1 fruit fly cellular context compared by ENCODE assay signal in genomic region chrX:14727580-14727979, dm6.
TF ChIP-seq lines count a peak whose summit lies in the region.

No protein-coding gene starts in this region.

TF ChIP-seq in whole organism, embryonic, 481 proteins besides CTCF, POLR2A, EP300 and RAD21 (continued from another document and continues in another):
- no peak for TF ChIP-seq Ravus (GFP tag; IDR thresholded peaks at IDR 0.05; lab: Robert Waterston, UW)
- no peak for TF ChIP-seq CG12155 (GFP tag; optimal IDR thresholded peaks at IDR 0.05; lab: Kevin White, UChicago)
- no peak for TF ChIP-seq CG14710 (tag; optimal IDR thresholded peaks at IDR 0.05; lab: Kevin White, UChicago)
- no peak for TF ChIP-seq inv (GFP tag; IDR thresholded peaks at IDR 0.05; lab: Robert Waterston, UW; ENCODE audit: partially characterized antibody)
- no peak for TF ChIP-seq abd-A (tag; optimal IDR thresholded peaks at IDR 0.05; lab: Kevin White, UChicago)
- peak; percentile 24 for TF ChIP-seq CG10147 (GFP tag; optimal IDR thresholded peaks at IDR 0.05; lab: Kevin White, UChicago)
- no peak for TF ChIP-seq CG8290 (GFP tag; optimal IDR thresholded peaks at IDR 0.05; lab: Kevin White, UChicago)
- peak in 1 of 2 experiments; percentile 1 for TF ChIP-seq CG8290 (tag; optimal IDR thresholded peaks at IDR 0.05; lab: Kevin White, UChicago)
- no peak for TF ChIP-seq tna (GFP tag; IDR thresholded peaks at IDR 0.05; lab: Robert Waterston, UW; ENCODE audit: partially characterized antibody)
- TF ChIP-seq onecut (GFP tag; IDR thresholded peaks at IDR 0.05; lab: Robert Waterston, UW): no peak
- TF ChIP-seq sqz (GFP tag; optimal IDR thresholded peaks at IDR 0.05; lab: Kevin White, UChicago): no peak
- peak; percentile 46; the same call in 2 of the 3 replicates for TF ChIP-seq tgo (GFP tag; IDR thresholded peaks at IDR 0.05; lab: Robert Waterston, UW)
- 0 out of 2 replicates have a peak, but pooled peaks have one; percentile 28 for TF ChIP-seq Ptx1 (GFP tag; IDR thresholded peaks at IDR 0.05; lab: Robert Waterston, UW)
- TF ChIP-seq Fer3 (tag; optimal IDR thresholded peaks at IDR 0.05; lab: Kevin White, UChicago): peak; percentile 29
- no peak for TF ChIP-seq fd64A (GFP tag; optimal IDR thresholded peaks at IDR 0.05; lab: Kevin White, UChicago)
- no peak for TF ChIP-seq kni (GFP tag; optimal IDR thresholded peaks at IDR 0.05; lab: Kevin White, UChicago)
- 0 out of 2 replicates have a peak, but pooled peaks have one; percentile 15 for TF ChIP-seq klu (GFP tag; IDR thresholded peaks at IDR 0.05; lab: Robert Waterston, UW)
- no peak for TF ChIP-seq croc (GFP tag; conservative IDR thresholded peaks at IDR 0.05; lab: Robert Waterston, UW)
- no peak for TF ChIP-seq CG2129 (GFP tag; IDR thresholded peaks at IDR 0.05; lab: Robert Waterston, UW; ENCODE audit: partially characterized antibody)
- peak; percentile 69 for TF ChIP-seq CG11504 (tag; optimal IDR thresholded peaks at IDR 0.05; lab: Kevin White, UChicago)
- no peak for TF ChIP-seq hb (GFP tag; IDR thresholded peaks at IDR 0.05; lab: Robert Waterston, UW; ENCODE audit: partially characterized antibody)
- no peak for TF ChIP-seq Dfd (GFP tag; optimal IDR thresholded peaks at IDR 0.05; lab: Kevin White, UChicago)
- no peak for TF ChIP-seq CG7745 (tag; optimal IDR thresholded peaks at IDR 0.05; lab: Kevin White, UChicago)
- TF ChIP-seq CG12219 (GFP tag; optimal IDR thresholded peaks at IDR 0.05; lab: Kevin White, UChicago): peak; percentile 23
- peak; percentile 26 for TF ChIP-seq bcd (GFP tag; optimal IDR thresholded peaks at IDR 0.05; lab: Kevin White, UChicago)
- TF ChIP-seq Atf3 (GFP tag; optimal IDR thresholded peaks at IDR 0.05; lab: Kevin White, UChicago): no peak
- TF ChIP-seq run (tag; optimal IDR thresholded peaks at IDR 0.05; lab: Kevin White, UChicago): no peak
- TF ChIP-seq CG5245 (GFP tag; optimal IDR thresholded peaks at IDR 0.05; lab: Kevin White, UChicago): no peak
- no peak for TF ChIP-seq tio (GFP tag; optimal IDR thresholded peaks at IDR 0.05; lab: Kevin White, UChicago)
- no peak for TF ChIP-seq kay (GFP tag; optimal IDR thresholded peaks at IDR 0.05; lab: Kevin White, UChicago)
- TF ChIP-seq CG1647 (GFP tag; optimal IDR thresholded peaks at IDR 0.05; lab: Kevin White, UChicago): no peak
- no peak for TF ChIP-seq NC2β (GFP tag; optimal IDR thresholded peaks at IDR 0.05; lab: Kevin White, UChicago)
- TF ChIP-seq zfh1 (GFP tag; IDR thresholded peaks at IDR 0.05; lab: Robert Waterston, UW): no peak
- no peak for TF ChIP-seq CG11247 (GFP tag; IDR thresholded peaks at IDR 0.05; lab: Robert Waterston, UW)
- TF ChIP-seq CG10366 (GFP tag; IDR thresholded peaks at IDR 0.05; lab: Robert Waterston, UW): peak; percentile 16; the same call in 1 of the 2 replicates
- no peak for TF ChIP-seq Myb (GFP tag; optimal IDR thresholded peaks at IDR 0.05; lab: Kevin White, UChicago)
- no peak for TF ChIP-seq CG3847 (GFP tag; IDR thresholded peaks at IDR 0.05; lab: Robert Waterston, UW)
- TF ChIP-seq CG30020 (tag; optimal IDR thresholded peaks at IDR 0.05; lab: Kevin White, UChicago): no peak
- no peak for TF ChIP-seq ro (GFP tag; IDR thresholded peaks at IDR 0.05; lab: Robert Waterston, UW)
- TF ChIP-seq gfzf (GFP tag; optimal IDR thresholded peaks at IDR 0.05; lab: Kevin White, UChicago): no peak
- TF ChIP-seq D19A (tag; optimal IDR thresholded peaks at IDR 0.05; lab: Kevin White, UChicago): peak; percentile 41
- TF ChIP-seq CG14860 (GFP tag; IDR thresholded peaks at IDR 0.05; lab: Robert Waterston, UW; ENCODE audit: partially characterized antibody): no peak
- TF ChIP-seq ranshi (GFP tag; IDR thresholded peaks at IDR 0.05; lab: Robert Waterston, UW): no peak
- TF ChIP-seq ttk (GFP tag; IDR thresholded peaks at IDR 0.05; lab: Robert Waterston, UW): no peak
- no peak for TF ChIP-seq CG12942 (GFP tag; optimal IDR thresholded peaks at IDR 0.05; lab: Kevin White, UChicago)
- no peak for TF ChIP-seq CG31388 (GFP tag; optimal IDR thresholded peaks at IDR 0.05; lab: Kevin White, UChicago)
- TF ChIP-seq CG12769 (tag; optimal IDR thresholded peaks at IDR 0.05; lab: Kevin White, UChicago): peak; percentile 64
- no peak for TF ChIP-seq emc (GFP tag; optimal IDR thresholded peaks at IDR 0.05; lab: Kevin White, UChicago)
- no peak for TF ChIP-seq MTF-1 (GFP tag; optimal IDR thresholded peaks at IDR 0.05; lab: Kevin White, UChicago; ENCODE audit: borderline replicate concordance)
- no peak for TF ChIP-seq luna (GFP tag; optimal IDR thresholded peaks at IDR 0.05; lab: Kevin White, UChicago)
- no peak for TF ChIP-seq CG10462 (GFP tag; optimal IDR thresholded peaks at IDR 0.05; lab: Kevin White, UChicago)
- TF ChIP-seq CG9609 (GFP tag; optimal IDR thresholded peaks at IDR 0.05; lab: Kevin White, UChicago): no peak
- no peak for TF ChIP-seq CG10565 (GFP tag; optimal IDR thresholded peaks at IDR 0.05; lab: Kevin White, UChicago)
- no peak for TF ChIP-seq cato (GFP tag; optimal IDR thresholded peaks at IDR 0.05; lab: Kevin White, UChicago; ENCODE audit: borderline replicate concordance)
- TF ChIP-seq ewg (GFP tag; optimal IDR thresholded peaks at IDR 0.05; lab: Kevin White, UChicago): no peak
- no peak for TF ChIP-seq CG15601 (tag; optimal IDR thresholded peaks at IDR 0.05; lab: Kevin White, UChicago)
- peak; percentile 57 for TF ChIP-seq CG15269 (tag; optimal IDR thresholded peaks at IDR 0.05; lab: Kevin White, UChicago)
- no peak for TF ChIP-seq Doc2 (GFP tag; IDR thresholded peaks at IDR 0.05; lab: Robert Waterston, UW)
- no peak for TF ChIP-seq Elba2 (GFP tag; optimal IDR thresholded peaks at IDR 0.05; lab: Kevin White, UChicago)
- TF ChIP-seq CG14667 (GFP tag; IDR thresholded peaks at IDR 0.05; lab: Robert Waterston, UW): no peak
- TF ChIP-seq gro (GFP tag; optimal IDR thresholded peaks at IDR 0.05; lab: Kevin White, UChicago): no peak
- TF ChIP-seq mld (GFP tag; IDR thresholded peaks at IDR 0.05; lab: Robert Waterston, UW; ENCODE audit: partially characterized antibody): no peak
- TF ChIP-seq eve (GFP tag; optimal IDR thresholded peaks at IDR 0.05; lab: Kevin White, UChicago): peak in 1 of 2 experiments; percentile 66
- no peak for TF ChIP-seq tx (GFP tag; optimal IDR thresholded peaks at IDR 0.05; lab: Kevin White, UChicago)
- no peak for TF ChIP-seq CG17612 (GFP tag; IDR thresholded peaks at IDR 0.05; lab: Robert Waterston, UW)
- no peak for TF ChIP-seq p53 (GFP tag; optimal IDR thresholded peaks at IDR 0.05; lab: Kevin White, UChicago)
- peak; percentile 55 for TF ChIP-seq Sox102F (GFP tag; optimal IDR thresholded peaks at IDR 0.05; lab: Kevin White, UChicago)
- TF ChIP-seq CG6175 (GFP tag; IDR thresholded peaks at IDR 0.05; lab: Robert Waterston, UW): no peak
- TF ChIP-seq CG9797 (GFP tag; optimal IDR thresholded peaks at IDR 0.05; lab: Kevin White, UChicago): no peak
- no peak for TF ChIP-seq gsb-n (tag; optimal IDR thresholded peaks at IDR 0.05; lab: Kevin White, UChicago)
- TF ChIP-seq sima (GFP tag; optimal IDR thresholded peaks at IDR 0.05; lab: Kevin White, UChicago): no peak
- TF ChIP-seq Rx (GFP tag; IDR thresholded peaks at IDR 0.05; lab: Robert Waterston, UW): peak; percentile 27; the same call in 1 of the 2 replicates
- TF ChIP-seq ERR (GFP tag; optimal IDR thresholded peaks at IDR 0.05; lab: Kevin White, UChicago): no peak
- peak; percentile 40 for TF ChIP-seq CG4424 (GFP tag; optimal IDR thresholded peaks at IDR 0.05; lab: Kevin White, UChicago)
- TF ChIP-seq toy (GFP tag; IDR thresholded peaks at IDR 0.05; lab: Robert Waterston, UW): no peak
- TF ChIP-seq dpn (GFP tag; optimal IDR thresholded peaks at IDR 0.05; lab: Kevin White, UChicago): peak in 1 of 2 experiments; percentile 27
- TF ChIP-seq knrl (GFP tag; IDR thresholded peaks at IDR 0.05; lab: Robert Waterston, UW; ENCODE audit: partially characterized antibody): no peak
- TF ChIP-seq gt (GFP tag; IDR thresholded peaks at IDR 0.05; lab: Robert Waterston, UW): no peak
- TF ChIP-seq Optix (GFP tag; IDR thresholded peaks at IDR 0.05; lab: Robert Waterston, UW): no peak
- TF ChIP-seq CG1603 (tag; optimal IDR thresholded peaks at IDR 0.05; lab: Kevin White, UChicago): peak; percentile 55
- no peak for TF ChIP-seq ap (GFP tag; IDR thresholded peaks at IDR 0.05; lab: Robert Waterston, UW)
- no peak for TF ChIP-seq lbe (GFP tag; optimal IDR thresholded peaks at IDR 0.05; lab: Kevin White, UChicago)
- TF ChIP-seq Usf (GFP tag; optimal IDR thresholded peaks at IDR 0.05; lab: Kevin White, UChicago): no peak
- no peak for TF ChIP-seq CG14014 (GFP tag; IDR thresholded peaks at IDR 0.05; lab: Robert Waterston, UW)
- no peak for TF ChIP-seq sug (tag; optimal IDR thresholded peaks at IDR 0.05; lab: Kevin White, UChicago)
- TF ChIP-seq CG10274 (GFP tag; optimal IDR thresholded peaks at IDR 0.05; lab: Kevin White, UChicago): no peak
- TF ChIP-seq zen (tag; optimal IDR thresholded peaks at IDR 0.05; lab: Kevin White, UChicago): no peak
- TF ChIP-seq gce (GFP tag; IDR thresholded peaks at IDR 0.05; lab: Robert Waterston, UW): no peak
- no peak for TF ChIP-seq CG16779 (GFP tag; IDR thresholded peaks at IDR 0.05; lab: Robert Waterston, UW)
- TF ChIP-seq CG4730 (GFP tag; IDR thresholded peaks at IDR 0.05; lab: Robert Waterston, UW): no peak
- no peak for TF ChIP-seq Atf6 (GFP tag; IDR thresholded peaks at IDR 0.05; lab: Robert Waterston, UW)
- no peak for TF ChIP-seq chn (GFP tag; optimal IDR thresholded peaks at IDR 0.05; lab: Kevin White, UChicago)
- TF ChIP-seq Pdp1 (GFP tag; optimal IDR thresholded peaks at IDR 0.05; lab: Kevin White, UChicago): no peak
- no peak for TF ChIP-seq Side (GFP tag; optimal IDR thresholded peaks at IDR 0.05; lab: Kevin White, UChicago)
- TF ChIP-seq CG6683 (GFP tag; optimal IDR thresholded peaks at IDR 0.05; lab: Kevin White, UChicago): peak; percentile 17
- TF ChIP-seq cas (GFP tag; IDR thresholded peaks at IDR 0.05; lab: Robert Waterston, UW): no peak
- peak; percentile 6 for TF ChIP-seq schlank (tag; optimal IDR thresholded peaks at IDR 0.05; lab: Kevin White, UChicago)
- no peak for TF ChIP-seq CG6854 (GFP tag; optimal IDR thresholded peaks at IDR 0.05; lab: Kevin White, UChicago)
- TF ChIP-seq nerfin-2 (GFP tag; IDR thresholded peaks at IDR 0.05; lab: Robert Waterston, UW; ENCODE audit: partially characterized antibody): no peak
- TF ChIP-seq ac (GFP tag; optimal IDR thresholded peaks at IDR 0.05; lab: Kevin White, UChicago): no peak
- TF ChIP-seq Ets97D (GFP tag; optimal IDR thresholded peaks at IDR 0.05; lab: Kevin White, UChicago): no peak
- no peak for TF ChIP-seq pros (GFP tag; optimal IDR thresholded peaks at IDR 0.05; lab: Kevin White, UChicago)
- TF ChIP-seq insv (GFP tag; optimal IDR thresholded peaks at IDR 0.05; lab: Kevin White, UChicago): no peak
- TF ChIP-seq C15 (GFP tag; IDR thresholded peaks at IDR 0.05; lab: Robert Waterston, UW): no peak
- no peak for TF ChIP-seq Sin3A (optimal IDR thresholded peaks at IDR 0.05; lab: Kevin White, UChicago)
- no peak for TF ChIP-seq al (GFP tag; IDR thresholded peaks at IDR 0.05; lab: Robert Waterston, UW)
- no peak for TF ChIP-seq CG15073 (GFP tag; optimal IDR thresholded peaks at IDR 0.05; lab: Kevin White, UChicago)
- no peak for TF ChIP-seq Bdp1 (GFP tag; optimal IDR thresholded peaks at IDR 0.05; lab: Kevin White, UChicago)
- TF ChIP-seq chm (GFP tag; IDR thresholded peaks at IDR 0.05; lab: Robert Waterston, UW): no peak
- no peak for TF ChIP-seq B-H1 (GFP tag; IDR thresholded peaks at IDR 0.05; lab: Robert Waterston, UW)
- TF ChIP-seq pho (GFP tag; optimal IDR thresholded peaks at IDR 0.05; lab: Kevin White, UChicago): no peak
- no peak for TF ChIP-seq chinmo (GFP tag; IDR thresholded peaks at IDR 0.05; lab: Robert Waterston, UW; ENCODE audit: partially characterized antibody)
- no peak for TF ChIP-seq ara (GFP tag; IDR thresholded peaks at IDR 0.05; lab: Robert Waterston, UW)
- no peak for TF ChIP-seq wek (GFP tag; optimal IDR thresholded peaks at IDR 0.05; lab: Kevin White, UChicago)
- TF ChIP-seq Drgx (GFP tag; IDR thresholded peaks at IDR 0.05; lab: Robert Waterston, UW): peak; percentile 37
- no peak for TF ChIP-seq tup (GFP tag; optimal IDR thresholded peaks at IDR 0.05; lab: Kevin White, UChicago)
- TF ChIP-seq CG12236 (GFP tag; optimal IDR thresholded peaks at IDR 0.05; lab: Kevin White, UChicago): no peak
- no peak for TF ChIP-seq slbo (GFP tag; IDR thresholded peaks at IDR 0.05; lab: Robert Waterston, UW)
- TF ChIP-seq ftz-f1 (GFP tag; optimal IDR thresholded peaks at IDR 0.05; lab: Kevin White, UChicago): no peak
- no peak for TF ChIP-seq pb (GFP tag; optimal IDR thresholded peaks at IDR 0.05; lab: Kevin White, UChicago)
- TF ChIP-seq CG1233 (GFP tag; optimal IDR thresholded peaks at IDR 0.05; lab: Kevin White, UChicago): no peak
- no peak for TF ChIP-seq wor (GFP tag; IDR thresholded peaks at IDR 0.05; lab: Robert Waterston, UW)
- TF ChIP-seq ci (GFP tag; IDR thresholded peaks at IDR 0.05; lab: Robert Waterston, UW): no peak
- TF ChIP-seq caup (GFP tag; optimal IDR thresholded peaks at IDR 0.05; lab: Kevin White, UChicago; ENCODE audit: severe bottlenecking): no peak
- no peak for TF ChIP-seq HLHmδ (GFP tag; optimal IDR thresholded peaks at IDR 0.05; lab: Kevin White, UChicago)
- no peak for TF ChIP-seq Dbx (GFP tag; IDR thresholded peaks at IDR 0.05; lab: Robert Waterston, UW)
- TF ChIP-seq CG7963 (GFP tag; IDR thresholded peaks at IDR 0.05; lab: Robert Waterston, UW; ENCODE audit: partially characterized antibody): no peak
- no peak for TF ChIP-seq NC2α (GFP tag; optimal IDR thresholded peaks at IDR 0.05; lab: Kevin White, UChicago)
- TF ChIP-seq CG12391 (tag; optimal IDR thresholded peaks at IDR 0.05; lab: Kevin White, UChicago): peak; percentile 43
- peak; percentile 47 for TF ChIP-seq phol (tag; optimal IDR thresholded peaks at IDR 0.05; lab: Kevin White, UChicago)
- TF ChIP-seq Dek (tag; optimal IDR thresholded peaks at IDR 0.05; lab: Kevin White, UChicago): no peak
- no peak for TF ChIP-seq CG15479 (GFP tag; optimal IDR thresholded peaks at IDR 0.05; lab: Kevin White, UChicago)
- TF ChIP-seq prd (optimal IDR thresholded peaks at IDR 0.05; lab: Kevin White, UChicago): no peak
- peak; percentile 29; the same call in 1 of the 3 replicates for TF ChIP-seq prd (GFP tag; IDR thresholded peaks at IDR 0.05; lab: Robert Waterston, UW)
- no peak for TF ChIP-seq CG9437 (GFP tag; optimal IDR thresholded peaks at IDR 0.05; lab: Kevin White, UChicago)
- no peak for TF ChIP-seq CkIIα-i1 (GFP tag; IDR thresholded peaks at IDR 0.05; lab: Robert Waterston, UW)
- TF ChIP-seq CHES-1-like (GFP tag; optimal IDR thresholded peaks at IDR 0.05; lab: Kevin White, UChicago): no peak
- TF ChIP-seq CG10979 (tag; optimal IDR thresholded peaks at IDR 0.05; lab: Kevin White, UChicago): peak; percentile 40
